Worm (Caenorhabditis elegans): Measurements from ENCODE around the gene cyp-33C8.

cyp-33C8 gene

DNA sequence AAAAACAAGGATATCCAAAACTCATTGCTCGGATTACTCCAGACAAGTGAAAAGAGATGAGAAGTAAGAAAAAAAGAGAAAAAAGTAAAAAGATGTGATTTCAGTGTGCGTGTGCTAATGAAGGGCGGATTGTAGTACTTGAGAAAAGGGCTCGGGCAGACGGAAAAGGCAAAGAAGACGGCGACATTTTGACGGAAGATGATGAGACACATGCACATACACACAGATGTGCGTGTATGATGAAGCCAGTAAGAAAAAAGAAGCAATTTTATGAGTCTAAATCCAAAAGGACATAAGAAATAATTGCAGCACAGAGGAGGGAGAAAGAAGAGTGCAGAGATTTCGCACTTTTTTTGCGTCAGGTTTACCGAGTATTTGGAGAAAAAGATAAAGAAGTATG is 14.8 kb downstream of the cyp-33C8 start:
- TF ChIP-seq gmeb-2 (tag; optimal IDR thresholded peaks at IDR 0.05), result no peak
- TF ChIP-seq sox-2 (GFP tag; IDR thresholded peaks at IDR 0.05), result no peak
- no peak for TF ChIP-seq zip-5 (tag; optimal IDR thresholded peaks at IDR 0.05)
- no peak for TF ChIP-seq ceh-2 (tag; optimal IDR thresholded peaks at IDR 0.05)
- no peak for TF ChIP-seq fax-1 (tag; optimal IDR thresholded peaks at IDR 0.05)
- TF ChIP-seq ceh-6 (GFP tag; optimal IDR thresholded peaks at IDR 0.05), result no peak

DNA sequence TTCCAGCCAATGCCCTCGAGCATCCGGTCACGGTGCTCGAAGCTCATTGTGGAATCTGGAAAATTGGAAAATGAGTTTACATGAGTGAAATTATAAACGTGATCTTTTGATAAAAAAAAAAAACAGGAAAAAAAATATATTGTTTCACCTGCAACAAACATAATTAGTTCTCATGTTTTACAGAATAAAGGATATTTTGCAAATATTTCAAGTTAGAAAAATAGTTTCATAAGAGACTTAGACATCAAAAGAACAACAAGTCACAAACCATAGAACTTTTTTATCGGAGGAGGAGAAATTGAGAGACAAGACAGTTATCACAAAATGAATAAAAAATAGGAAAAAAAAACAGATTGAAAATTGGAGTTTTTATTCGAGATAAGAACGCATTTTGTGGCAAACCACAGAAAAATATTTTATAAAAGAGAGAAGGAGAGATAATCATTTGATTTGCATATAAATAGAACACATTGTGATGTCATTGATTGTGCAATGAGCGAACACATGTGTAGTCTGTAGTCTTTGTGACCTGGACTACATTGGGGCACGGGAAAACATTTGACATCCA is 19.1 kb downstream of the cyp-33C8 start, which contains the start of gene R08F11.1:
Gene R08F11.1, minus strand, starts transcription at position 51 of the 568 bp plus-strand sequence.
- TF ChIP-seq pax-1 (tag; optimal IDR thresholded peaks at IDR 0.05) (no peak), elt-2 (tag; optimal IDR thresholded peaks at IDR 0.05) (peak; percentile 80)

DNA sequence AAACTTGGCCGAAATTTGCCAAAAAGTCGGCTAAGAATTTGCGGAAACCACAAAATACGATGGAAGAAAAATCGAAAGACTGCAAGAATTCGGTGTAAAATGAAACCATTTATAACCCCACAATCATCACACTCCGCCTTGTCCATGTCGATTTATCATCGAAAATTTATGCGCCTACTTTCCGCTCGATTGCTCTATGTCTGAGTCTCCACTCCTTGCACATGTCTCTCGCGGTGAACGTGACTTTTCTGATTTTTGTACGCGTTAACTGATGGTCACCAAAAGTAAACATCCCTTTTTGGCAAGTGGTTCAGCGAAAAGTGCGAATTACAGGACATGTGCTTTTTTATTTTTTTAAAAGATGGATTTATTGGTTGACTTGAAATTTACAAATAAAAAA is 26.4 kb downstream of the cyp-33C8 start:
- TF ChIP-seq unc-55 (GFP tag; optimal IDR thresholded peaks at IDR 0.05) (peak; percentile 34), F13H6.1 (tag; optimal IDR thresholded peaks at IDR 0.05) (no peak), elt-2 (tag; optimal IDR thresholded peaks at IDR 0.05) (no peak)

ce11 chrV:3776086-3776589 is 27.2 kb downstream of the cyp-33C8 start, which contains the start of gene cysl-3:
cysl-3 (minus strand) TSS chrV:3776136.
- TF ChIP-seq nfya-1 (tag; optimal IDR thresholded peaks at IDR 0.05) (no peak), C38D4.7 (GFP tag; optimal IDR thresholded peaks at IDR 0.05) (no peak), pha-4 (tag; optimal IDR thresholded peaks at IDR 0.05) (no peak), che-1 (tag; optimal IDR thresholded peaks at IDR 0.05) (no peak), pros-1 (tag; optimal IDR thresholded peaks at IDR 0.05) (no peak), sox-4 (tag; optimal IDR thresholded peaks at IDR 0.05) (no peak), ets-4 (tag; optimal IDR thresholded peaks at IDR 0.05) (no peak), ahr-1 (tag; optimal IDR thresholded peaks at IDR 0.05) (no peak), pqm-1 (tag; optimal IDR thresholded peaks at IDR 0.05) (no peak), unc-42 (tag; optimal IDR thresholded peaks at IDR 0.05) (no peak), nhr-11 (tag; optimal IDR thresholded peaks at IDR 0.05) (no peak), ceh-9 (tag; optimal IDR thresholded peaks at IDR 0.05) (no peak), tbx-2 (tag; optimal IDR thresholded peaks at IDR 0.05) (no peak)

DNA sequence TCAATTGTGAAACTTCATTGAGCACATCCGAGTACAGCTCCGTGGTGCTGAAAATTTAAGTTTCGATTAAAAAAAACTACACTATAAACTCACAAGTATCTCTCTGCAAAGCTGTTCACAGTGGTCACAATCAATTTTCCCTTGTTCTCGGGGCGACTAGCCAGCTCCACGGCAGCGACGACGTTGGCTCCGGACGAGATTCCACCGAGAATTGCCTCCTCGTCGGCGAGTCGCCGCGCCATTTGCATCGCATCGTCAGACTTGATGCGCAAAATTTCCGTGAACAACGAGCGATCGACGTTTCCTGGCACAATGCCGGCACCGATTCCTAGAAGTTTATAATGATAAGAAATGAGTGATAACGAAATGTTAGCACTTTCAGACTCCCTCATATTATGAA is 28.7 kb downstream of the cyp-33C8 start:
- TF ChIP-seq dmd-4 (tag; optimal IDR thresholded peaks at IDR 0.05; ENCODE audit: borderline replicate concordance) (no peak), tbx-7 (tag; optimal IDR thresholded peaks at IDR 0.05) (no peak), K02D7.2 (tag; optimal IDR thresholded peaks at IDR 0.05) (no peak), unc-42 (tag; optimal IDR thresholded peaks at IDR 0.05) (no peak), elt-4 (tag; optimal IDR thresholded peaks at IDR 0.05) (no peak)

DNA sequence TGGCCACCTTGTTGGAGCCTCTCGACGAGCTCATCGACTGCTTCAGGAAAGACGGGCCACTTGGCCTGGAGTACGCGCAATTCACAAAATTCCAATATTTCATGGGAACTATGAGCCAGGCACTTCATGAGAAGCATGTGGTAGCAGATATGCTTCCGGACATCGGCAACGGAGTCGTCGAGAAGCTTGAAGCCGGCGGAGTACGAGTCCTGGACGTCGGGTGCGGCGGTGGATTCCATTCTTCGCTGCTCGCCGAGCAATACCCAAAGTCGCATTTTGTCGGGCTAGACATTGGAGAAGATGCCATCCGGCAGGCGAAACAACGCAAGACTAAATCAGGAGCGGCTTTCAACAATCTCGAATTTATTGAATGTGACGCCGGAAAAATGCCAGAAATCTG is 29.7 kb downstream of the cyp-33C8 start:
- TF ChIP-seq unc-42 (tag; optimal IDR thresholded peaks at IDR 0.05), result no peak
- no peak for TF ChIP-seq T23F11.4 (GFP tag; optimal IDR thresholded peaks at IDR 0.05)
- no peak for TF ChIP-seq mec-3 (tag; optimal IDR thresholded peaks at IDR 0.05; ENCODE audit: borderline replicate concordance)

ce11 chrV:3771437-3772256 is 31.7 kb downstream of the cyp-33C8 start, which contains the start of the genes R08E5.1 and rips-1:
R08E5.1 (minus strand) TSS chrV:3771518.
rips-1 (plus strand) TSS chrV:3772021.
- TF ChIP-seq dve-1 (tag; optimal IDR thresholded peaks at IDR 0.05) (no peak), elt-4 (tag; optimal IDR thresholded peaks at IDR 0.05) (no peak), unc-3 (GFP tag; conservative IDR thresholded peaks at IDR 0.05) (no peak), unc-3 (tag; optimal IDR thresholded peaks at IDR 0.05) (no peak), ceh-30 (tag; optimal IDR thresholded peaks at IDR 0.05) (no peak), hlh-6 (tag; optimal IDR thresholded peaks at IDR 0.05) (no peak), ceh-14 (tag; optimal IDR thresholded peaks at IDR 0.05) (no peak), lin-11 (tag; optimal IDR thresholded peaks at IDR 0.05) (no peak), pros-1 (tag; optimal IDR thresholded peaks at IDR 0.05) (no peak), K02D7.2 (tag; optimal IDR thresholded peaks at IDR 0.05) (no peak), tbx-7 (tag; optimal IDR thresholded peaks at IDR 0.05) (no peak), elt-2 (tag; optimal IDR thresholded peaks at IDR 0.05) (no peak)
